Worm (Caenorhabditis elegans): Measurements from ENCODE around the gene F54F2.14.

DNA sequence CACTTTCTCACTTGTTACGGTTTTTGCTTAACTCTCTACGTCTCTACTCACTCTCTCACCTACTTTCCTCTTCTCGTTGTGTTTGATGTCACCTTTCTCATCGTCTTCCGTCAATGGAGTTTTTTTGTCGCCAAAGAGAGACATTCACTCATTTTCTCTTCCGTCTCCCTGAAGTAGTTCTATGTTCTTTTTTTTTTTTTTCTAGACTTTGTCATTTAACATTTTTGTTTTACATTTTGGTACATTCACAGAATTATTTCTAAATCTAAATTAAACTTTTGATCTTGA is 9.4 kb downstream of the F54F2.14 start:
- TF ChIP-seq lir-3 (tag; optimal IDR thresholded peaks at IDR 0.05) = no peak
- TF ChIP-seq vab-7 (GFP tag; IDR thresholded peaks at IDR 0.05) = no peak
- TF ChIP-seq nhr-10 (tag; optimal IDR thresholded peaks at IDR 0.05) = no peak
- no peak for TF ChIP-seq ama-1 (optimal IDR thresholded peaks at IDR 0.05)
- no peak for TF ChIP-seq egl-43 (GFP tag; IDR thresholded peaks at IDR 0.05)
- TF ChIP-seq pha-4 (GFP tag; IDR thresholded peaks at IDR 0.05) = no peak
- no peak for TF ChIP-seq pha-4 (tag; optimal IDR thresholded peaks at IDR 0.05)
- no peak for TF ChIP-seq unc-62 (GFP tag; optimal IDR thresholded peaks at IDR 0.05 in 1 of 2)
- TF ChIP-seq unc-62 (tag; optimal IDR thresholded peaks at IDR 0.05) = no peak
- no peak for TF ChIP-seq zag-1 (tag; optimal IDR thresholded peaks at IDR 0.05)
